Fruit fly (Drosophila melanogaster): Measurements from ENCODE around the gene Bgb.

- no peak for TF ChIP-seq Sin3A (optimal IDR thresholded peaks at IDR 0.05)
- TF ChIP-seq psq (optimal IDR thresholded peaks at IDR 0.05): no peak
- TF ChIP-seq insv (optimal IDR thresholded peaks at IDR 0.05): no peak
- TF ChIP-seq ttk (optimal IDR thresholded peaks at IDR 0.05): no peak
- TF ChIP-seq h (optimal IDR thresholded peaks at IDR 0.05): no peak
Measured at dm6 chr3L:1688569-1688968, 49.1 kb downstream of the Bgb start.

Measured in Kc167 (cell line).